Fruit fly (Drosophila melanogaster) whole organism, embryonic: ENCODE data around the gene Syx13.

Experiments used
- Bgb ChIP-seq: fragments of 200-800 bp; sonication (Bioruptor generic); IDR thresholded peaks from 2 replicates; pipeline ENCODE4 v1.3.6; 2022; ENCODE audit warnings: missing biosample characterization, missing genetic modification characterization; ENCODE audit not compliant: partially characterized antibody
- Blimp-1 ChIP-seq: fragments of 200-800 bp; sonication (Bioruptor generic); optimal IDR thresholded peaks from 3 replicates; lab custom pipeline; 2018; ENCODE audit warnings: missing biosample characterization, missing genetic modification characterization, mild to moderate bottlenecking, moderate library complexity, missing genetic modification reagents
- CG14014 ChIP-seq: fragments of 200-800 bp; sonication (Bioruptor generic); IDR thresholded peaks from 2 replicates; pipeline ENCODE4 v1.3.6; 2022; ENCODE audit warnings: missing biosample characterization, missing genetic modification characterization
- CG15073 ChIP-seq: fragments of 200-800 bp; sonication (Bioruptor generic); optimal IDR thresholded peaks from 2 replicates; lab custom pipeline; 2016; ENCODE audit warnings: missing biosample characterization, missing genetic modification characterization
- CG17361 ChIP-seq: fragments of 200-800 bp; sonication (Bioruptor generic); IDR thresholded peaks from 3 replicates; pipeline ENCODE4 v1.3.6; 2022; ENCODE audit warnings: missing biosample characterization, missing genetic modification characterization
- CG17385 ChIP-seq: fragments of 200-800 bp; sonication (Bioruptor generic); optimal IDR thresholded peaks from 3 replicates; lab custom pipeline; 2018; ENCODE audit warnings: missing biosample characterization, mild to moderate bottlenecking, missing genetic modification characterization
- CG18011 ChIP-seq: fragments of 200-800 bp; sonication (Bioruptor generic); optimal IDR thresholded peaks from 2 replicates; lab custom pipeline; 2017; ENCODE audit warnings: missing biosample characterization, missing genetic modification characterization, mild to moderate bottlenecking, moderate library complexity, missing genotype
- CG2120 ChIP-seq: fragments of 200-800 bp; sonication (Bioruptor generic); optimal IDR thresholded peaks from 3 replicates; lab custom pipeline; 2016; ENCODE audit warnings: missing biosample characterization, missing genetic modification characterization
- CG2678 ChIP-seq: fragments of 200-800 bp; sonication (Bioruptor generic); optimal IDR thresholded peaks from 3 replicates; lab custom pipeline; 2019; ENCODE audit warnings: missing biosample characterization, mild to moderate bottlenecking, missing genetic modification characterization, moderate library complexity
- CG32532 ChIP-seq: fragments of 200-800 bp; sonication (Bioruptor generic); IDR thresholded peaks from 2 replicates; pipeline ENCODE4 v1.3.6; 2022; ENCODE audit warnings: missing biosample characterization, missing genetic modification characterization
- CG32767 ChIP-seq: fragments of 200-800 bp; sonication (Bioruptor generic); IDR thresholded peaks from 2 replicates; pipeline ENCODE4 v1.3.6; 2022; ENCODE audit warnings: missing biosample characterization, missing genetic modification characterization
- CG3726 ChIP-seq: fragments of 200-800 bp; sonication (Bioruptor generic); IDR thresholded peaks from 3 replicates; pipeline ENCODE4, ENCODE4 v1.3.6; 2022; ENCODE audit warnings: missing biosample characterization, missing genetic modification characterization
- CG4360 ChIP-seq: fragments of 200-800 bp; sonication (Bioruptor generic); IDR thresholded peaks from 2 replicates; pipeline ENCODE4 v1.3.6; 2022; ENCODE audit warnings: missing biosample characterization, missing genetic modification characterization
- CG5180 ChIP-seq: fragments of 200-800 bp; sonication (Bioruptor generic); optimal IDR thresholded peaks from 3 replicates; lab custom pipeline; 2017; ENCODE audit warnings: missing biosample characterization, missing genetic modification characterization, mild to moderate bottlenecking, moderate library complexity, missing genetic modification reagents
- CG7357 ChIP-seq: fragments of 200-800 bp; sonication (Bioruptor generic); IDR thresholded peaks from 3 replicates; pipeline ENCODE4 v1.3.6; 2022; ENCODE audit warnings: missing biosample characterization, missing genetic modification characterization
- CG7745 ChIP-seq: fragments of 200-800 bp; sonication (Bioruptor generic); optimal IDR thresholded peaks from 2 replicates; lab custom pipeline; 2018; ENCODE audit warnings: missing biosample characterization, mild to moderate bottlenecking, missing genetic modification characterization, moderate library complexity
- CG8924 ChIP-seq: fragments of 200-800 bp; optimal IDR thresholded peaks from 3 replicates; lab custom pipeline; 2019; ENCODE audit warnings: missing biosample characterization, mild to moderate bottlenecking, missing genetic modification characterization, moderate library complexity
- CG9797 ChIP-seq: fragments of 200-800 bp; sonication (Bioruptor generic); optimal IDR thresholded peaks from 3 replicates; lab custom pipeline; 2018; ENCODE audit warnings: missing biosample characterization, mild to moderate bottlenecking, missing genetic modification characterization
- Doc3 ChIP-seq: fragments of 200-800 bp; sonication (Bioruptor generic); IDR thresholded peaks from 3 replicates; pipeline ENCODE4 v1.3.6; 2022; ENCODE audit warnings: missing biosample characterization, missing genetic modification characterization; ENCODE audit not compliant: partially characterized antibody
- Dp ChIP-seq: fragments of 200-800 bp; sonication (Bioruptor generic); optimal IDR thresholded peaks from 2 replicates; lab custom pipeline; 2018; ENCODE audit warnings: missing biosample characterization, mild to moderate bottlenecking, missing genetic modification characterization, moderate library complexity
- Ets97D ChIP-seq: fragments of 200-800 bp; sonication (Bioruptor generic); optimal IDR thresholded peaks from 3 replicates; lab custom pipeline; 2016; ENCODE audit warnings: missing biosample characterization, missing genetic modification characterization
- Fer1 ChIP-seq: fragments of 200-800 bp; sonication (Bioruptor generic); optimal IDR thresholded peaks from 2 replicates; lab custom pipeline; 2017; ENCODE audit warnings: missing biosample characterization, mild to moderate bottlenecking, missing genetic modification characterization
- Fer2 ChIP-seq: fragments of 200-800 bp; sonication (Bioruptor generic); optimal IDR thresholded peaks from 2 replicates; lab custom pipeline; 2018; ENCODE audit warnings: missing biosample characterization, mild to moderate bottlenecking, missing genetic modification characterization, moderate library complexity
- Hey ChIP-seq: fragments of 200-800 bp; sonication (Bioruptor generic); optimal IDR thresholded peaks from 3 replicates; lab custom pipeline; 2018; ENCODE audit warnings: missing biosample characterization, mild to moderate bottlenecking, missing genetic modification characterization
- HmgZ ChIP-seq: fragments of 200-800 bp; sonication (Bioruptor generic); optimal IDR thresholded peaks from 2 replicates; lab custom pipeline; 2018; ENCODE audit warnings: missing biosample characterization, mild to moderate bottlenecking, missing genetic modification characterization
- Hmr ChIP-seq: fragments of 200-800 bp; sonication (Bioruptor generic); optimal IDR thresholded peaks from 3 replicates; lab custom pipeline; 2017; ENCODE audit warnings: mild to moderate bottlenecking, missing biosample characterization, missing genetic modification reagents, missing genetic modification characterization
- Nf-YC ChIP-seq: fragments of 200-800 bp; optimal IDR thresholded peaks from 3 replicates; lab custom pipeline; 2019; ENCODE audit warnings: missing biosample characterization, mild to moderate bottlenecking, missing genetic modification characterization, moderate library complexity
- Oli ChIP-seq: fragments of 200-800 bp; sonication (Bioruptor generic); optimal IDR thresholded peaks from 2 replicates; lab custom pipeline; 2018; ENCODE audit warnings: missing biosample characterization, mild to moderate bottlenecking, missing genetic modification characterization, moderate library complexity
- PHDP ChIP-seq: fragments of 200-800 bp; sonication (Bioruptor generic); optimal IDR thresholded peaks from 3 replicates; lab custom pipeline; 2018; ENCODE audit warnings: missing biosample characterization, mild to moderate bottlenecking, missing genetic modification characterization, moderate library complexity
- Pdp1 ChIP-seq, 2 experiments: fragments of 200-800 bp; sonication (Bioruptor generic); optimal IDR thresholded peaks; 3 replicates each; lab custom pipeline; 2016; ENCODE audit warnings: missing biosample characterization in 2 of 2, missing genetic modification characterization in 2 of 2, mild to moderate bottlenecking in 1 of 2, moderate library complexity in 1 of 2
- Ssrp ChIP-seq: fragments of 200-800 bp; sonication (Bioruptor generic); optimal IDR thresholded peaks from 2 replicates; lab custom pipeline; 2018; ENCODE audit warnings: missing biosample characterization, mild to moderate bottlenecking, missing genetic modification characterization, moderate library complexity
- ato ChIP-seq: fragments of 200-800 bp; sonication (Bioruptor generic); IDR thresholded peaks from 2 replicates; pipeline ENCODE4 v1.3.6; 2022; ENCODE audit warnings: missing biosample characterization, missing genetic modification characterization; ENCODE audit not compliant: partially characterized antibody
- bigmax ChIP-seq: fragments of 200-800 bp; sonication (Bioruptor generic); optimal IDR thresholded peaks from 2 replicates; lab custom pipeline; 2018; ENCODE audit warnings: missing biosample characterization, mild to moderate bottlenecking, missing genetic modification characterization
- chn ChIP-seq: fragments of 200-800 bp; sonication (Bioruptor generic); optimal IDR thresholded peaks from 2 replicates; lab custom pipeline; 2016; ENCODE audit warnings: missing biosample characterization, missing genetic modification characterization
- ci ChIP-seq: fragments of 200-800 bp; sonication (Bioruptor generic); IDR thresholded peaks from 3 replicates; pipeline ENCODE4 v1.3.6; 2022; ENCODE audit warnings: missing biosample characterization, missing genetic modification characterization
- corto ChIP-seq: fragments of 200-800 bp; sonication (Bioruptor generic); optimal IDR thresholded peaks from 2 replicates; lab custom pipeline; 2016; ENCODE audit warnings: missing biosample characterization, mild to moderate bottlenecking, missing genetic modification characterization, moderate library complexity
- dpn ChIP-seq, 2 experiments: fragments of 200-800 bp; sonication (Bioruptor generic); optimal IDR thresholded peaks; 3 replicates each; lab custom pipeline; 2016; ENCODE audit warnings: missing biosample characterization in 2 of 2, missing genetic modification characterization in 2 of 2
- eve ChIP-seq, 2 experiments: fragments of >200 bp; optimal IDR thresholded peaks; 2 replicates each; lab custom pipeline; 2017; ENCODE audit warnings: missing biosample characterization in 2 of 2, missing genetic modification characterization in 2 of 2
- ftz-f1 ChIP-seq: fragments of 200-800 bp; sonication (Bioruptor generic); optimal IDR thresholded peaks from 2 replicates; lab custom pipeline; 2016; ENCODE audit warnings: missing biosample characterization, missing genetic modification characterization
- gfzf ChIP-seq: fragments of 200-800 bp; sonication (Bioruptor generic); optimal IDR thresholded peaks from 2 replicates; lab custom pipeline; 2016; ENCODE audit warnings: missing biosample characterization, mild to moderate bottlenecking, missing genetic modification characterization, moderate library complexity
- grau ChIP-seq: fragments of 200-800 bp; optimal IDR thresholded peaks from 3 replicates; lab custom pipeline; 2019; ENCODE audit warnings: missing biosample characterization, mild to moderate bottlenecking, missing genetic modification characterization, moderate library complexity
- hb ChIP-seq: fragments of 200-800 bp; sonication (Bioruptor generic); IDR thresholded peaks from 3 replicates; pipeline ENCODE4 v1.3.6; 2022; ENCODE audit warnings: missing biosample characterization, missing genetic modification characterization; ENCODE audit not compliant: partially characterized antibody
- hbn ChIP-seq: fragments of 200-800 bp; sonication (Bioruptor generic); IDR thresholded peaks from 2 replicates; pipeline ENCODE4 v1.3.6; 2022; ENCODE audit warnings: missing biosample characterization, missing genetic modification characterization; ENCODE audit not compliant: partially characterized antibody
- row ChIP-seq: fragments of 200-800 bp; sonication (Bioruptor generic); IDR thresholded peaks from 3 replicates; pipeline ENCODE4 v1.3.6; 2022; ENCODE audit warnings: missing biosample characterization, missing genetic modification characterization
- sr ChIP-seq: fragments of 200-800 bp; sonication (Bioruptor generic); IDR thresholded peaks from 3 replicates; pipeline ENCODE4 v1.3.6; 2022; ENCODE audit warnings: missing biosample characterization, missing genetic modification characterization
- stwl ChIP-seq: fragments of 200-800 bp; sonication (Bioruptor generic); optimal IDR thresholded peaks from 3 replicates; lab custom pipeline; 2018; ENCODE audit warnings: missing biosample characterization, mild to moderate bottlenecking, missing genetic modification characterization, moderate library complexity
- sug ChIP-seq: fragments of 200-800 bp; optimal IDR thresholded peaks from 2 replicates; lab custom pipeline; 2019; ENCODE audit warnings: missing biosample characterization, mild to moderate bottlenecking, missing genetic modification characterization, moderate library complexity
- zfh1 ChIP-seq: fragments of 200-800 bp; sonication (Bioruptor generic); IDR thresholded peaks from 3 replicates; pipeline ENCODE4 v1.3.6; 2022; ENCODE audit warnings: missing biosample characterization, missing genetic modification characterization

Gene Syx13

DNA sequence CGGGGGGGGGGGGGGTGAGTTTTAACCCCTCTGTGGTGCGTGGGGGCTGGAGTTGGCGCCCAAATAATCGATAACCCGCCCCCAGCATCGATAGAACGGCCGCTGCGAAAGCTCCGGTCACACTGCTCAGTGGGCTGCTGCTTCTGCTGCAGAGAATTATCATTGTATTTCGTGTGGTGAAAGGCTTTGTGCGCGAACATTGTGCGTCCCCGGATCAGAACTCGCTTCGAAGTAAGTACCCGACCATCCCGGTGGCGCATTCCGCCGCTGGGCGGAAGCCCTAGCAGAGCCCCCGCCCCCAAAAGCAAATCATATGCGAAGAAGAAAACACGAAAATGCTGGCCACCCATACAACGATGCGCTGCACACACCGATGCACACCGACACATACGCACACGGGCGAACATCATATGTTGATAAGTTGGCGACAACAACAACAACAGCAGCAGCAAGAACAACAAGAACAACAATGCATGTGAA, at the start of gene Syx13 (continued):
- peak; percentile 21 for TF ChIP-seq Ets97D
- peak; percentile 69 for TF ChIP-seq HmgZ (tag; lab: Kevin White, UChicago)
- peak in 1 of 2 experiments; percentile 8 for TF ChIP-seq Pdp1 (GFP tag; optimal IDR thresholded peaks at IDR 0.05; lab: Kevin White, UChicago)
- TF ChIP-seq CG32767 = 0 out of 2 replicates have a peak, but pooled peaks have one; percentile 22
- TF ChIP-seq grau = peak; percentile 29
- TF ChIP-seq hb (GFP tag; lab: Robert Waterston, UW) = peak; percentile 64; the same call in 2 of the 3 replicates
- peak; percentile 28 for TF ChIP-seq stwl (tag; lab: Kevin White, UChicago)
- peak; percentile 22 for TF ChIP-seq CG2120 (GFP tag; lab: Kevin White, UChicago)
- no peak for TF ChIP-seq corto
- peak; percentile 21 for TF ChIP-seq CG8924 (tag; lab: Kevin White, UChicago)
- 0 out of 2 replicates have a peak, but pooled peaks have one; percentile 17 for TF ChIP-seq CG32532 (GFP tag; lab: Robert Waterston, UW)
- TF ChIP-seq sug = peak; percentile 97
- 0 out of 3 replicates have a peak, but pooled peaks have one; percentile 12 for TF ChIP-seq zfh1 (GFP tag; lab: Robert Waterston, UW)
- peak; percentile 47 for TF ChIP-seq Hmr (GFP tag; lab: Kevin White, UChicago)
- TF ChIP-seq Hey = no peak
- peak; percentile 85 for TF ChIP-seq Bgb (GFP tag; lab: Robert Waterston, UW)
- no peak for TF ChIP-seq Ssrp (tag; lab: Kevin White, UChicago)
- peak; percentile 91 for TF ChIP-seq CG9797 (GFP tag; lab: Kevin White, UChicago)
- peak; percentile 27; the same call in 1 of the 3 replicates for TF ChIP-seq CG7357 (GFP tag; lab: Robert Waterston, UW)
- peak; percentile 68 for TF ChIP-seq CG17385
- TF ChIP-seq CG4360 (GFP tag; lab: Robert Waterston, UW) = peak; percentile 99
- TF ChIP-seq Blimp-1 (GFP tag; lab: Kevin White, UChicago) = no peak
- TF ChIP-seq CG7745 (tag; lab: Kevin White, UChicago) = no peak
- TF ChIP-seq eve (GFP tag; optimal IDR thresholded peaks at IDR 0.05; lab: Kevin White, UChicago) = no peak
- peak; percentile 45 for TF ChIP-seq CG2678 (tag; lab: Kevin White, UChicago)
- TF ChIP-seq chn (GFP tag; lab: Kevin White, UChicago) = peak; percentile 53
- TF ChIP-seq CG18011 = no peak
- TF ChIP-seq hbn (GFP tag; lab: Robert Waterston, UW) = peak; percentile 73
- TF ChIP-seq CG3726 (GFP tag; lab: Robert Waterston, UW) = no peak
- peak; percentile 80 for TF ChIP-seq Dp (GFP tag; lab: Kevin White, UChicago)
- TF ChIP-seq Oli (tag; lab: Kevin White, UChicago) = no peak
- TF ChIP-seq gfzf = peak; percentile 69
- TF ChIP-seq bigmax (GFP tag; lab: Kevin White, UChicago) = peak; percentile 39
- no peak for TF ChIP-seq Fer2 (tag; lab: Kevin White, UChicago)
- TF ChIP-seq dpn (GFP tag; optimal IDR thresholded peaks at IDR 0.05; lab: Kevin White, UChicago) = peak in 1 of 2 experiments; percentile 8
- peak; percentile 69 for TF ChIP-seq ato (GFP tag; lab: Robert Waterston, UW)
- no peak for TF ChIP-seq CG15073
- peak; percentile 54; the same call in 1 of the 3 replicates for TF ChIP-seq Doc3 (GFP tag; lab: Robert Waterston, UW)
- peak; percentile 36; the same call in 1 of the 3 replicates for TF ChIP-seq CG17361 (GFP tag; lab: Robert Waterston, UW)
- peak; percentile 70 for TF ChIP-seq Fer1 (GFP tag; lab: Kevin White, UChicago)
- peak; percentile 59; the same call in 1 of the 3 replicates for TF ChIP-seq sr (GFP tag; lab: Robert Waterston, UW)
- TF ChIP-seq Nf-YC (tag; lab: Kevin White, UChicago) = peak; percentile 59
- TF ChIP-seq ci = peak; percentile 25; the same call in 2 of the 3 replicates
- TF ChIP-seq ftz-f1 (GFP tag; lab: Kevin White, UChicago) = peak; percentile 19
- 0 out of 2 replicates have a peak, but pooled peaks have one; percentile 14 for TF ChIP-seq CG14014 (GFP tag; lab: Robert Waterston, UW)
- TF ChIP-seq row (GFP tag; lab: Robert Waterston, UW) = peak; percentile 43; the same call in 2 of the 3 replicates
- TF ChIP-seq PHDP = peak; percentile 1
- peak; percentile 39 for TF ChIP-seq CG5180 (GFP tag; lab: Kevin White, UChicago)
